Fruit fly (Drosophila melanogaster) whole organism, embryonic: ENCODE measurements around the gene CG10317.

ENCODE experiments used
- CG17912 ChIP-seq: fragments of 200-800 bp; sonication (Bioruptor generic); optimal IDR thresholded peaks from 2 replicates; lab custom pipeline; 2018; ENCODE audit warnings: missing biosample characterization, mild to moderate bottlenecking, missing genetic modification characterization
- CG3995 ChIP-seq: fragments of 200-800 bp; sonication (Bioruptor generic); optimal IDR thresholded peaks from 3 replicates; lab custom pipeline; 2016; ENCODE audit warnings: missing biosample characterization, missing genetic modification characterization
- CG4707 ChIP-seq: fragments of 200-800 bp; sonication (Bioruptor generic); optimal IDR thresholded peaks from 2 replicates; lab custom pipeline; 2018; ENCODE audit warnings: missing biosample characterization, mild to moderate bottlenecking, missing genetic modification characterization, moderate library complexity
- H15 ChIP-seq: fragments of 200-800 bp; sonication (Bioruptor generic); IDR thresholded peaks from 3 replicates; pipeline ENCODE4 v1.3.6; 2022; ENCODE audit warnings: missing biosample characterization, missing genetic modification characterization
- YL-1 ChIP-seq: fragments of 200-800 bp; sonication (Bioruptor generic); optimal IDR thresholded peaks from 3 replicates; lab custom pipeline; 2017; ENCODE audit warnings: missing biosample characterization, mild to moderate bottlenecking, missing genetic modification characterization
- corto ChIP-seq: fragments of 200-800 bp; sonication (Bioruptor generic); optimal IDR thresholded peaks from 2 replicates; lab custom pipeline; 2016; ENCODE audit warnings: missing biosample characterization, mild to moderate bottlenecking, missing genetic modification characterization, moderate library complexity
- tgo ChIP-seq: fragments of 200-800 bp; sonication (Bioruptor generic); IDR thresholded peaks from 3 replicates; pipeline ENCODE4 v1.3.6; 2022; ENCODE audit warnings: missing biosample characterization, missing genetic modification characterization

dm6 chr3R:16394531-16394930 is 24.2 kb upstream of the CG10317 start:
- TF ChIP-seq CG17912 (GFP tag; lab: Kevin White, UChicago), result no peak
- no peak for TF ChIP-seq H15 (GFP tag; lab: Robert Waterston, UW)
- no peak for TF ChIP-seq YL-1
- no peak for TF ChIP-seq CG4707 (GFP tag; lab: Kevin White, UChicago)
- no peak for TF ChIP-seq corto (GFP tag; lab: Kevin White, UChicago)
- no peak for TF ChIP-seq tgo (GFP tag; lab: Robert Waterston, UW)
- no peak for TF ChIP-seq CG3995 (GFP tag; lab: Kevin White, UChicago)
